In the genomic region with DNA sequence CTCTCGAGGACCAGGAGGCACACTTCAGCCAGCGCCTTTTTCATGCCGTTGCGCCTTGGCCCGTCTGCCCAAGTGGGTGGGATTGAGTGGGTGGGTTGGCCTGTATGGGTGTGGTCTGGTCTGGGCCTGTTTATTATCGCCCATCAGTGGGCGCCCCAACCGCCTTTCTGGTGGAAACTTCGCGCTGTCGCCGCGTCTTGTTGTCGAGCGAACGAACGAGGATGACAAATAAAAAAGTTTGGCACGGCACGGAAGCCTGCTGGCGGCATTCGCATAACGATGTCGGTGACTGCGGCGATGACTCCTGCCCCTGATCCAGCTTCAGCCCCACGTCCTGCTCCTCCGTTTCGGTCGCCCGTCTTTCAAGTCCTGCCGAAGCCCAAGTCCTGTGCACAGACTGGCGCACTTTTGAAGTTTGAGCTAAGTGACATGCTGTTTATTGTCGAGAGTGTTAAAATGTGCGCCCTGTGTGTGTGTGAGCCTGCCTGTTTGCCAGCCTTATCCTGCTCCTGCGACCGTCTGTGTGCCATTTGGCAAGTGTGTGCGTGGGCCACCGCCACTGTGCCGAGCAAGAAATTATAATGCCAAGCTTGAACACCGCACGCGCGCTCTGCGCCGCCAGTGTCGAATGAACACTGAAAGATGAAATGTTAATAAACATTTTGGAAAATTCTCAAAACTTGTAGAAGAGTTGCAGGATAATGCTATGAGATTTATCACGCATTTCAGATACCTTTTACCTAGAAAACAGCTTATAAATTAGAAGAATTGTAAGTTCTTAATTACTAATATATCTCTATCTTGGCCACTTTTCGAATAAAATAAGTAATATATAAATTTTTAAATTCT, we compare ENCODE assay signal across 5 fruit fly cellular contexts.
TF ChIP-seq lines count a peak whose summit lies in the region.

No protein-coding gene starts in this region.

- TF ChIP-seq CTCF in whole organism, embryonic (GFP tag; optimal IDR thresholded peaks at IDR 0.05; lab: Kevin White, UChicago) = no peak

TF ChIP-seq in whole organism, adult, 20 proteins besides CTCF, POLR2A, EP300 and RAD21:
- TF ChIP-seq CG12768 (GFP tag; optimal IDR thresholded peaks at IDR 0.05; lab: Kevin White, UChicago) = peak; percentile 68
- TF ChIP-seq CG7101 (tag; optimal IDR thresholded peaks at IDR 0.05; lab: Kevin White, UChicago) = peak; percentile 28
- peak; percentile 30 for TF ChIP-seq CG11617 (GFP tag; optimal IDR thresholded peaks at IDR 0.05; lab: Kevin White, UChicago)
- TF ChIP-seq Mnt (GFP tag; optimal IDR thresholded peaks at IDR 0.05; lab: Kevin White, UChicago) = no peak
- peak; percentile 64 for TF ChIP-seq CG7045 (GFP tag; optimal IDR thresholded peaks at IDR 0.05; lab: Kevin White, UChicago)
- no peak for TF ChIP-seq CG14711 (tag; optimal IDR thresholded peaks at IDR 0.05; lab: Kevin White, UChicago)
- no peak for TF ChIP-seq kay (GFP tag; lab: Kevin White, UChicago; ENCODE audit: borderline replicate concordance)
- no peak for TF ChIP-seq cnc (optimal IDR thresholded peaks at IDR 0.05; lab: Kevin White, UChicago)
- TF ChIP-seq Clk (GFP tag; optimal IDR thresholded peaks at IDR 0.05; lab: Kevin White, UChicago) = peak; percentile 36
- TF ChIP-seq CG5204 (GFP tag; optimal IDR thresholded peaks at IDR 0.05; lab: Kevin White, UChicago) = peak; percentile 67
- TF ChIP-seq tj (GFP tag; optimal IDR thresholded peaks at IDR 0.05; lab: Kevin White, UChicago) = no peak
- peak; percentile 56 for TF ChIP-seq CG33017 (tag; optimal IDR thresholded peaks at IDR 0.05; lab: Kevin White, UChicago)
- TF ChIP-seq toe (GFP tag; optimal IDR thresholded peaks at IDR 0.05; lab: Kevin White, UChicago) = peak; percentile 41
- TF ChIP-seq ovo (GFP tag; optimal IDR thresholded peaks at IDR 0.05; lab: Kevin White, UChicago) = no peak

TF ChIP-seq in whole organism, embryonic, 481 proteins besides CTCF, POLR2A, EP300 and RAD21 (continues in another document):
- TF ChIP-seq scrt (GFP tag; optimal IDR thresholded peaks at IDR 0.05; lab: Kevin White, UChicago) (peak; percentile 62), MESR4 (GFP tag; optimal IDR thresholded peaks at IDR 0.05; lab: Kevin White, UChicago) (no peak), corto (GFP tag; optimal IDR thresholded peaks at IDR 0.05; lab: Kevin White, UChicago) (no peak), Aef1 (GFP tag; IDR thresholded peaks at IDR 0.05; lab: Robert Waterston, UW) (peak; percentile 58; the same call in 2 of the 3 replicates), CG10431 (GFP tag; optimal IDR thresholded peaks at IDR 0.05; lab: Kevin White, UChicago) (peak; percentile 37), fru (optimal IDR thresholded peaks at IDR 0.05; lab: Kevin White, UChicago) (no peak), CG31388 (GFP tag; optimal IDR thresholded peaks at IDR 0.05; lab: Kevin White, UChicago) (peak; percentile 35), dmrt99B (tag; optimal IDR thresholded peaks at IDR 0.05; lab: Kevin White, UChicago) (peak; percentile 88), shn (GFP tag; optimal IDR thresholded peaks at IDR 0.05; lab: Kevin White, UChicago) (no peak), Doc2 (GFP tag; IDR thresholded peaks at IDR 0.05; lab: Robert Waterston, UW) (no peak), ATbp (GFP tag; optimal IDR thresholded peaks at IDR 0.05; lab: Kevin White, UChicago) (peak; percentile 72), gfzf (GFP tag; optimal IDR thresholded peaks at IDR 0.05; lab: Kevin White, UChicago) (no peak), Asciz (GFP tag; optimal IDR thresholded peaks at IDR 0.05; lab: Kevin White, UChicago) (peak; percentile 70), ssp (GFP tag; IDR thresholded peaks at IDR 0.05; lab: Robert Waterston, UW) (0 out of 2 replicates have a peak, but pooled peaks have one; percentile 11), CG2889 (GFP tag; IDR thresholded peaks at IDR 0.05; lab: Robert Waterston, UW) (no peak), CG6175 (GFP tag; IDR thresholded peaks at IDR 0.05; lab: Robert Waterston, UW) (no peak), sens-2 (GFP tag; IDR thresholded peaks at IDR 0.05; lab: Robert Waterston, UW) (no peak)

TF ChIP-seq in whole organism, prepupa, 60 proteins besides CTCF, POLR2A, EP300 and RAD21 (continues in another document):
- TF ChIP-seq CG8119 (GFP tag; IDR thresholded peaks at IDR 0.05; lab: Robert Waterston, UW) (peak; percentile 40; the same call in 1 of the 3 replicates), CG3919 (GFP tag; optimal IDR thresholded peaks at IDR 0.05; lab: Kevin White, UChicago) (peak; percentile 30), CG6854 (GFP tag; optimal IDR thresholded peaks at IDR 0.05; lab: Kevin White, UChicago) (no peak), CG34406 (GFP tag; optimal IDR thresholded peaks at IDR 0.05; lab: Kevin White, UChicago) (peak; percentile 19), OdsH (GFP tag; optimal IDR thresholded peaks at IDR 0.05; lab: Kevin White, UChicago) (peak; percentile 52), lz (GFP tag; optimal IDR thresholded peaks at IDR 0.05; lab: Kevin White, UChicago) (peak; percentile 22), CG31627 (GFP tag; optimal IDR thresholded peaks at IDR 0.05; lab: Kevin White, UChicago) (no peak), salr (GFP tag; optimal IDR thresholded peaks at IDR 0.05; lab: Kevin White, UChicago) (peak in 1 of 2 experiments; percentile 35), Lpt (GFP tag; optimal IDR thresholded peaks at IDR 0.05; lab: Kevin White, UChicago) (no peak), Eip93F (GFP tag; optimal IDR thresholded peaks at IDR 0.05; lab: Kevin White, UChicago) (no peak), svp (GFP tag; lab: Kevin White, UChicago) (peak; percentile 73), Hr38 (GFP tag; optimal IDR thresholded peaks at IDR 0.05; lab: Kevin White, UChicago) (no peak), CG11294 (GFP tag; IDR thresholded peaks at IDR 0.05; lab: Robert Waterston, UW) (no peak), fkh (GFP tag; optimal IDR thresholded peaks at IDR 0.05; lab: Kevin White, UChicago) (peak; percentile 23), Hr4 (GFP tag; optimal IDR thresholded peaks at IDR 0.05; lab: Kevin White, UChicago) (peak; percentile 39), Hr39 (GFP tag; optimal IDR thresholded peaks at IDR 0.05; lab: Kevin White, UChicago) (no peak), Gug (GFP tag; IDR thresholded peaks at IDR 0.05; lab: Robert Waterston, UW) (no peak), CG7368 (GFP tag; optimal IDR thresholded peaks at IDR 0.05; lab: Kevin White, UChicago) (no peak)

TF ChIP-seq in whole organism, pupa, 21 proteins besides CTCF, POLR2A, EP300 and RAD21:
- TF ChIP-seq CG4496 (GFP tag; IDR thresholded peaks at IDR 0.05; lab: Robert Waterston, UW) (peak; percentile 40; the same call in 1 of the 3 replicates), CG8301 (tag; optimal IDR thresholded peaks at IDR 0.05; lab: Kevin White, UChicago) (peak; percentile 35), Snoo (tag; optimal IDR thresholded peaks at IDR 0.05; lab: Kevin White, UChicago) (peak; percentile 24), CG14655 (GFP tag; optimal IDR thresholded peaks at IDR 0.05; lab: Kevin White, UChicago) (peak; percentile 58), gl (tag; optimal IDR thresholded peaks at IDR 0.05; lab: Kevin White, UChicago) (no peak), fd96Ca (GFP tag; IDR thresholded peaks at IDR 0.05; lab: Robert Waterston, UW) (no peak), Pif1B (GFP tag; optimal IDR thresholded peaks at IDR 0.05; lab: Kevin White, UChicago) (peak; percentile 4), CG8159 (tag; optimal IDR thresholded peaks at IDR 0.05; lab: Kevin White, UChicago) (peak; percentile 76), CG15710 (tag; optimal IDR thresholded peaks at IDR 0.05; lab: Kevin White, UChicago) (peak; percentile 67), CG10348 (GFP tag; IDR thresholded peaks at IDR 0.05; lab: Robert Waterston, UW) (no peak), CG32121 (GFP tag; IDR thresholded peaks at IDR 0.05; lab: Robert Waterston, UW) (no peak), Pif1A (GFP tag; optimal IDR thresholded peaks at IDR 0.05; lab: Kevin White, UChicago) (peak; percentile 10), CG9948 (tag; optimal IDR thresholded peaks at IDR 0.05; lab: Kevin White, UChicago) (peak; percentile 55), CG34367 (tag; optimal IDR thresholded peaks at IDR 0.05; lab: Kevin White, UChicago) (peak; percentile 39), CG17806 (tag; optimal IDR thresholded peaks at IDR 0.05; lab: Kevin White, UChicago) (peak; percentile 57)

TF ChIP-seq in whole organism, wandering third instar larva, 38 proteins besides CTCF, POLR2A, EP300 and RAD21 (continues in another document):
- TF ChIP-seq pan (optimal IDR thresholded peaks at IDR 0.05; lab: Kevin White, UChicago) = no peak
- peak; percentile 61 for TF ChIP-seq HLH106 (tag; optimal IDR thresholded peaks at IDR 0.05; lab: Kevin White, UChicago)
- TF ChIP-seq dl (GFP tag; optimal IDR thresholded peaks at IDR 0.05; lab: Kevin White, UChicago; ENCODE audit: insufficient read depth in 1 of 2, partially characterized antibody in 2 of 2) = no peak
- TF ChIP-seq jim (GFP tag; optimal IDR thresholded peaks at IDR 0.05; lab: Kevin White, UChicago) = no peak
- TF ChIP-seq sv (GFP tag; optimal IDR thresholded peaks at IDR 0.05; lab: Kevin White, UChicago) = peak; percentile 38
- TF ChIP-seq CG9705 (GFP tag; optimal IDR thresholded peaks at IDR 0.05; lab: Kevin White, UChicago) = peak; percentile 2
- TF ChIP-seq tai (GFP tag; optimal IDR thresholded peaks at IDR 0.05; lab: Kevin White, UChicago) = no peak
- no peak for TF ChIP-seq brk (GFP tag; optimal IDR thresholded peaks at IDR 0.05; lab: Kevin White, UChicago)
- peak; percentile 27 for TF ChIP-seq OdsH (GFP tag; optimal IDR thresholded peaks at IDR 0.05; lab: Kevin White, UChicago)
- TF ChIP-seq lola (GFP tag; optimal IDR thresholded peaks at IDR 0.05; lab: Kevin White, UChicago) = no peak
- TF ChIP-seq psq (GFP tag; optimal IDR thresholded peaks at IDR 0.05; lab: Kevin White, UChicago) = peak; percentile 10
- TF ChIP-seq sage (GFP tag; optimal IDR thresholded peaks at IDR 0.05; lab: Kevin White, UChicago) = no peak
- TF ChIP-seq Hnf4 (GFP tag; optimal IDR thresholded peaks at IDR 0.05; lab: Kevin White, UChicago) = no peak
- TF ChIP-seq ey (GFP tag; optimal IDR thresholded peaks at IDR 0.05; lab: Kevin White, UChicago) = no peak
- TF ChIP-seq GATAd (GFP tag; optimal IDR thresholded peaks at IDR 0.05; lab: Kevin White, UChicago) = no peak
- no peak for TF ChIP-seq Vsx2 (GFP tag; optimal IDR thresholded peaks at IDR 0.05; lab: Kevin White, UChicago; ENCODE audit: partially characterized antibody)
- peak; percentile 28 for TF ChIP-seq fru (GFP tag; optimal IDR thresholded peaks at IDR 0.05; lab: Kevin White, UChicago)
- TF ChIP-seq Dif (GFP tag; optimal IDR thresholded peaks at IDR 0.05; lab: Kevin White, UChicago; ENCODE audit: partially characterized antibody) = no peak
- peak; percentile 14 for TF ChIP-seq rgr (GFP tag; optimal IDR thresholded peaks at IDR 0.05; lab: Kevin White, UChicago)
- TF ChIP-seq N (GFP tag; optimal IDR thresholded peaks at IDR 0.05; lab: Kevin White, UChicago) = no peak
- TF ChIP-seq Myc (optimal IDR thresholded peaks at IDR 0.05; lab: Kevin White, UChicago) = no peak
- TF ChIP-seq Rel (GFP tag; optimal IDR thresholded peaks at IDR 0.05; lab: Kevin White, UChicago) = no peak
- TF ChIP-seq Rel (tag; optimal IDR thresholded peaks at IDR 0.05; lab: Kevin White, UChicago) = no peak
- TF ChIP-seq dsf (GFP tag; optimal IDR thresholded peaks at IDR 0.05; lab: Kevin White, UChicago; ENCODE audit: borderline replicate concordance) = no peak
- TF ChIP-seq foxo (GFP tag; optimal IDR thresholded peaks at IDR 0.05; lab: Kevin White, UChicago) = peak in 1 of 2 experiments; percentile 40
